Worm (Caenorhabditis elegans) whole organism, midembryonic: ENCODE data around the gene C06G4.6.

Experiments
- T22C8.4 ChIP-seq: fragments of 200-800 bp; sonication (Bioruptor generic); IDR thresholded peaks from 2 replicates; pipeline ENCODE4 v1.3.6; 2022; ENCODE audit warnings: missing genetic modification characterization, missing compliant biosample characterization
- flt-1 ChIP-seq: fragments of 200-800 bp; sonication (Bioruptor generic); IDR thresholded peaks from 2 replicates; pipeline ENCODE4 v1.3.6; 2022; ENCODE audit warnings: missing genetic modification characterization, missing compliant biosample characterization
- ref-1 ChIP-seq: fragments of 200-800 bp; sonication (Bioruptor generic); conservative IDR thresholded peaks from 2 replicates; pipeline ENCODE4 v1.3.6; 2022; ENCODE audit warnings: missing genetic modification reagents, missing genetic modification characterization, missing compliant biosample characterization

DNA sequence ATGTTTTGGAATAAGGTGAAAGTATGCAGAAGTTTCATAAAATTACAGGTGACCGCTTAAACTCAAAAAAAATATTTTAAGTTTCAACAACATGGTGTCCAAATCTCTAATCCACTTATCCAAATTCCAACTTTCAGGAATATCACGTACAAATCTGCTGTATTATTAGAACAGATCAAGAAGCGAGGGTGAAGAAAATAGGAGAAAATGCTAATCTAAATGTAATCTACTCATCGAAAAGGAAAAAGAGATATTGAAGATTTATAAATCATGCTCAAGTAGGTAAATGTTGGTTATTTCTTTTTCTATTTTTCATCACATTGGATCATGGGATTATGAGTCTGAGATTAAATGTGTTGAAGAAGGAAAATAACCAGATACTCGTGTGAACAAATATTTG, 2.6 kb upstream of the C06G4.6 start:
- TF ChIP-seq flt-1 (GFP tag; lab: Robert Waterston, UW) (no peak), T22C8.4 (GFP tag; lab: Robert Waterston, UW) (no peak), ref-1 (GFP tag; lab: Robert Waterston, UW) (no peak)
